Fruit fly (Drosophila melanogaster) whole organism, embryonic: ENCODE measurements around the gene CG13044.
A peak's percentile ranks its signal among the peaks of the same experiment; 100 is the strongest.

Experiments used
- Ada2b ChIP-seq: fragments of 200-800 bp; sonication (Bioruptor generic); IDR thresholded peaks from 2 replicates; pipeline ENCODE4 v1.3.6; 2022; ENCODE audit warnings: missing biosample characterization, missing genetic modification characterization
- Blimp-1 ChIP-seq: fragments of 200-800 bp; sonication (Bioruptor generic); optimal IDR thresholded peaks from 3 replicates; lab custom pipeline; 2018; ENCODE audit warnings: missing biosample characterization, missing genetic modification characterization, mild to moderate bottlenecking, moderate library complexity, missing genetic modification reagents
- CG11398 ChIP-seq: fragments of 200-800 bp; sonication (Bioruptor generic); optimal IDR thresholded peaks from 2 replicates; lab custom pipeline; 2016; ENCODE audit warnings: missing biosample characterization, missing genetic modification characterization
- CG11504 ChIP-seq: fragments of 200-800 bp; sonication (Bioruptor generic); optimal IDR thresholded peaks from 3 replicates; lab custom pipeline; 2019; ENCODE audit warnings: missing biosample characterization, mild to moderate bottlenecking, missing genetic modification characterization, moderate library complexity
- CG13424 ChIP-seq: fragments of 200-800 bp; sonication (Bioruptor generic); optimal IDR thresholded peaks from 2 replicates; lab custom pipeline; 2019; ENCODE audit warnings: missing biosample characterization, mild to moderate bottlenecking, missing genetic modification characterization, moderate library complexity
- CG14441 ChIP-seq: fragments of 200-800 bp; sonication (Bioruptor generic); IDR thresholded peaks from 2 replicates; pipeline ENCODE4 v1.3.6; 2022; ENCODE audit warnings: missing biosample characterization, missing genetic modification characterization
- CG15269 ChIP-seq: fragments of 200-800 bp; sonication (Bioruptor generic); optimal IDR thresholded peaks from 2 replicates; lab custom pipeline; 2018; ENCODE audit warnings: missing biosample characterization, mild to moderate bottlenecking, missing genetic modification characterization, moderate library complexity
- CG15601 ChIP-seq: fragments of 200-800 bp; sonication (Bioruptor generic); optimal IDR thresholded peaks from 3 replicates; lab custom pipeline; 2019; ENCODE audit warnings: missing biosample characterization, mild to moderate bottlenecking, missing genetic modification characterization, moderate library complexity
- CG16779 ChIP-seq: fragments of 200-800 bp; sonication (Bioruptor generic); IDR thresholded peaks from 2 replicates; pipeline ENCODE4 v1.3.6; 2022; ENCODE audit warnings: missing biosample characterization, missing genetic modification characterization
- CG17359 ChIP-seq: fragments of 200-800 bp; sonication (Bioruptor generic); optimal IDR thresholded peaks from 3 replicates; lab custom pipeline; 2018; ENCODE audit warnings: missing biosample characterization, mild to moderate bottlenecking, missing genetic modification characterization, moderate library complexity
- CG18476 ChIP-seq: fragments of 200-800 bp; sonication (Bioruptor generic); optimal IDR thresholded peaks from 2 replicates; lab custom pipeline; 2016; ENCODE audit warnings: missing biosample characterization, mild to moderate bottlenecking, missing genetic modification characterization
- CG2712 ChIP-seq: fragments of 200-800 bp; optimal IDR thresholded peaks from 3 replicates; lab custom pipeline; 2019; ENCODE audit warnings: missing biosample characterization, mild to moderate bottlenecking, missing genetic modification characterization, moderate library complexity
- CG32772 ChIP-seq: fragments of 200-800 bp; sonication (Bioruptor generic); IDR thresholded peaks from 2 replicates; pipeline ENCODE4 v1.3.6; 2022; ENCODE audit warnings: missing biosample characterization, missing genetic modification characterization
- CG4617 ChIP-seq: fragments of 200-800 bp; sonication (Bioruptor generic); optimal IDR thresholded peaks from 3 replicates; lab custom pipeline; 2016; ENCODE audit warnings: missing biosample characterization, missing genetic modification characterization, borderline replicate concordance
- CG7745 ChIP-seq: fragments of 200-800 bp; sonication (Bioruptor generic); optimal IDR thresholded peaks from 2 replicates; lab custom pipeline; 2018; ENCODE audit warnings: missing biosample characterization, mild to moderate bottlenecking, missing genetic modification characterization, moderate library complexity
- CG7839 ChIP-seq: fragments of 200-800 bp; sonication (Bioruptor generic); optimal IDR thresholded peaks from 3 replicates; lab custom pipeline; 2018; ENCODE audit warnings: missing biosample characterization, mild to moderate bottlenecking, missing genetic modification characterization, moderate library complexity
- CG9609 ChIP-seq: fragments of 200-800 bp; sonication (Bioruptor generic); optimal IDR thresholded peaks from 3 replicates; lab custom pipeline; 2016; ENCODE audit warnings: missing biosample characterization, missing genetic modification characterization
- Doc2 ChIP-seq: fragments of 200-800 bp; sonication (Bioruptor generic); IDR thresholded peaks from 2 replicates; pipeline ENCODE4 v1.3.6; 2022; ENCODE audit warnings: missing biosample characterization, missing genetic modification characterization
- Fer3 ChIP-seq: fragments of 200-800 bp; sonication (Bioruptor generic); optimal IDR thresholded peaks from 2 replicates; lab custom pipeline; 2018; ENCODE audit warnings: missing biosample characterization, mild to moderate bottlenecking, missing genetic modification characterization, moderate library complexity
- Gug ChIP-seq: fragments of 200-800 bp; sonication (Bioruptor generic); IDR thresholded peaks from 4 replicates; pipeline ENCODE4 v1.3.6; 2022; ENCODE audit warnings: missing biosample characterization, missing genetic modification characterization
- HLH3B ChIP-seq: fragments of 200-800 bp; sonication (Bioruptor generic); IDR thresholded peaks from 2 replicates; pipeline ENCODE4 v1.3.6; 2022; ENCODE audit warnings: missing biosample characterization, missing genetic modification characterization
- Hr51 ChIP-seq, 2 experiments: fragments of 200-800 bp; sonication (Bioruptor generic); optimal IDR thresholded peaks; 2 replicates in 1 of 2; 3 replicates in 1 of 2; lab custom pipeline; 2016 to 2018; ENCODE audit warnings: missing biosample characterization in 2 of 2, missing genetic modification characterization in 2 of 2, mild to moderate bottlenecking in 1 of 2, moderate library complexity in 1 of 2
- Hr78 ChIP-seq, 2 experiments: fragments of 200-800 bp in 1 of 2; fragments of >200 bp in 1 of 2; sonication (Bioruptor generic) in 1 of 2; optimal IDR thresholded peaks; 2 replicates each; lab custom pipeline; 2017 to 2019; ENCODE audit warnings: missing biosample characterization in 2 of 2, missing genetic modification characterization in 2 of 2, mild to moderate bottlenecking in 1 of 2, moderate library complexity in 1 of 2
- Hsf ChIP-seq: fragments of 200-800 bp; sonication (Bioruptor generic); optimal IDR thresholded peaks from 3 replicates; lab custom pipeline; 2016; ENCODE audit warnings: missing biosample characterization, missing genetic modification characterization
- Oaz ChIP-seq: fragments of 200-800 bp; sonication (Bioruptor generic); IDR thresholded peaks from 2 replicates; pipeline ENCODE4 v1.3.6; 2022; ENCODE audit warnings: missing biosample characterization, missing genetic modification characterization
- Oli ChIP-seq: fragments of 200-800 bp; sonication (Bioruptor generic); optimal IDR thresholded peaks from 2 replicates; lab custom pipeline; 2018; ENCODE audit warnings: missing biosample characterization, mild to moderate bottlenecking, missing genetic modification characterization, moderate library complexity
- Sox102F ChIP-seq: fragments of 200-800 bp; sonication (Bioruptor generic); optimal IDR thresholded peaks from 2 replicates; lab custom pipeline; 2018; ENCODE audit warnings: missing biosample characterization, mild to moderate bottlenecking, missing genetic modification characterization, moderate library complexity
- Usf ChIP-seq: fragments of 200-800 bp; sonication (Bioruptor generic); optimal IDR thresholded peaks from 2 replicates; lab custom pipeline; 2017; ENCODE audit warnings: missing genotype, missing biosample characterization, missing genetic modification characterization
- bbx ChIP-seq: fragments of 200-800 bp; sonication (Bioruptor generic); IDR thresholded peaks from 2 replicates; pipeline ENCODE4 v1.3.6; 2022; ENCODE audit warnings: missing biosample characterization, missing genetic modification characterization; ENCODE audit not compliant: partially characterized antibody
- dmrt99B ChIP-seq: fragments of 200-800 bp; sonication (Bioruptor generic); optimal IDR thresholded peaks from 2 replicates; lab custom pipeline; 2018; ENCODE audit warnings: missing biosample characterization, mild to moderate bottlenecking, missing genetic modification characterization, moderate library complexity
- gem ChIP-seq: fragments of 200-800 bp; sonication (Bioruptor generic); optimal IDR thresholded peaks from 2 replicates; lab custom pipeline; 2019; ENCODE audit warnings: missing biosample characterization, mild to moderate bottlenecking, missing genetic modification characterization, moderate library complexity
- hb ChIP-seq: fragments of 200-800 bp; sonication (Bioruptor generic); IDR thresholded peaks from 3 replicates; pipeline ENCODE4 v1.3.6; 2022; ENCODE audit warnings: missing biosample characterization, missing genetic modification characterization; ENCODE audit not compliant: partially characterized antibody
- jing ChIP-seq: fragments of 200-800 bp; sonication (Bioruptor generic); optimal IDR thresholded peaks from 2 replicates; lab custom pipeline; 2018; ENCODE audit warnings: missing biosample characterization, mild to moderate bottlenecking, missing genetic modification characterization
- jumu ChIP-seq: fragments of 200-800 bp; sonication (Bioruptor generic); optimal IDR thresholded peaks from 3 replicates; lab custom pipeline; 2016; ENCODE audit warnings: missing biosample characterization, missing genetic modification characterization
- nmo ChIP-seq: fragments of 200-800 bp; sonication (Bioruptor generic); optimal IDR thresholded peaks from 2 replicates; lab custom pipeline; 2018; ENCODE audit warnings: missing biosample characterization, mild to moderate bottlenecking, missing genetic modification characterization, moderate library complexity
- nom ChIP-seq: fragments of 200-800 bp; sonication (Bioruptor generic); optimal IDR thresholded peaks from 2 replicates; lab custom pipeline; 2017; ENCODE audit warnings: missing biosample characterization, missing genetic modification characterization, mild to moderate bottlenecking, moderate library complexity, missing genetic modification reagents
- phol ChIP-seq: fragments of 200-800 bp; sonication (Bioruptor generic); optimal IDR thresholded peaks from 3 replicates; lab custom pipeline; 2018; ENCODE audit warnings: missing biosample characterization, mild to moderate bottlenecking, missing genetic modification characterization, moderate library complexity
- row ChIP-seq: fragments of 200-800 bp; sonication (Bioruptor generic); IDR thresholded peaks from 3 replicates; pipeline ENCODE4 v1.3.6; 2022; ENCODE audit warnings: missing biosample characterization, missing genetic modification characterization
- sens ChIP-seq: fragments of 200-800 bp; sonication (Bioruptor generic); peaks from one replicate; lab custom pipeline; 2016; ENCODE audit warnings: missing biosample characterization, missing genetic modification characterization
- slou ChIP-seq: fragments of 200-800 bp; sonication (Bioruptor generic); optimal IDR thresholded peaks from 3 replicates; lab custom pipeline; 2016; ENCODE audit warnings: missing biosample characterization, missing genetic modification characterization
- so ChIP-seq: fragments of 200-800 bp; sonication (Bioruptor generic); IDR thresholded peaks from 3 replicates; pipeline ENCODE4 v1.3.6; 2022; ENCODE audit warnings: missing biosample characterization, missing genetic modification characterization
- tgo ChIP-seq: fragments of 200-800 bp; sonication (Bioruptor generic); IDR thresholded peaks from 3 replicates; pipeline ENCODE4 v1.3.6; 2022; ENCODE audit warnings: missing biosample characterization, missing genetic modification characterization
- tin ChIP-seq: fragments of 200-800 bp; sonication (Bioruptor generic); optimal IDR thresholded peaks from 3 replicates; lab custom pipeline; 2016; ENCODE audit warnings: missing biosample characterization, missing genetic modification characterization
- ttk ChIP-seq: fragments of 200-800 bp; sonication (Bioruptor generic); IDR thresholded peaks from 2 replicates; pipeline ENCODE4 v2.1.2; 2022; ENCODE audit warnings: missing biosample characterization, missing genetic modification characterization
- twi ChIP-seq: fragments of 200-800 bp; optimal IDR thresholded peaks from 2 replicates; lab custom pipeline; 2019; ENCODE audit warnings: missing biosample characterization, mild to moderate bottlenecking, missing genetic modification characterization, moderate library complexity
- unpg ChIP-seq: fragments of 200-800 bp; sonication (Bioruptor generic); optimal IDR thresholded peaks from 3 replicates; lab custom pipeline; 2018; ENCODE audit warnings: missing biosample characterization, mild to moderate bottlenecking, missing genetic modification characterization, moderate library complexity
- vvl ChIP-seq: fragments of 200-800 bp; sonication (Bioruptor generic); IDR thresholded peaks from 2 replicates; pipeline ENCODE4 v1.3.6; 2022; ENCODE audit warnings: missing biosample characterization, missing genetic modification characterization
- zfh2 ChIP-seq: fragments of 200-800 bp; sonication (Bioruptor generic); optimal IDR thresholded peaks from 2 replicates; lab custom pipeline; 2016; ENCODE audit warnings: missing biosample characterization, missing genetic modification characterization

CG13044 gene

DNA sequence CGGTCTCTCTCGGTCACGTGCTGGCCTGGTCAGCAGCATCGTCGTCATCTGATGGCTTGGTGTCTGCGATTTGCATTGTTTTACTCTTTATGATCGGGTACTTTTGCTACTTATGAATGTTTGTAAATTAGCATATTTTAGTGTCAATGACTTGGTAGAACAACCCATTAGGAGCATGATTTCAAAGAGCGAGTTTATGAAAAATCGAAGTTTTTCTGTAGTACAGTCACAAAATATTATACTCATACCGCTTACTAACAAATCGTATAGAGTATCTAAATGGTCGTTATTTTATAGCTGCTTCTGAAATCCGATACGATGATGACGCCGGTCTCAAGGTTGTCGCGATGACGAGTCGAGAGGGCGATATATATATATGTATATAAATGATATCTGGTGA is 16.7 kb downstream of the CG13044 start (continued):
- TF ChIP-seq nom (GFP tag; lab: Kevin White, UChicago) (peak; percentile 46), sens (peak; percentile 74), tgo (peak; percentile 35; the same call in 2 of the 3 replicates), Ada2b (GFP tag; lab: Robert Waterston, UW) (peak; percentile 20; the same call in 1 of the 2 replicates), CG7839 (peak; percentile 48), CG32772 (0 out of 2 replicates have a peak, but pooled peaks have one; percentile 8), Doc2 (GFP tag; lab: Robert Waterston, UW) (no peak), CG14441 (peak; percentile 57), Hsf (GFP tag; lab: Kevin White, UChicago) (no peak), phol (tag; lab: Kevin White, UChicago) (peak; percentile 28), HLH3B (peak; percentile 34; the same call in 1 of the 2 replicates), Usf (GFP tag; lab: Kevin White, UChicago) (no peak), so (GFP tag; lab: Robert Waterston, UW) (peak; percentile 45; the same call in 1 of the 3 replicates), ttk (GFP tag; lab: Robert Waterston, UW) (0 out of 2 replicates have a peak, but pooled peaks have one; percentile 5), jing (no peak), vvl (peak; percentile 62), zfh2 (no peak), jumu (GFP tag; lab: Kevin White, UChicago) (peak; percentile 3)

dm6 chr3L:16285346-16285911 is 17.5 kb downstream of the CG13044 start, which contains the start of gene CG13047:
Gene CG13047, minus strand, starts transcription at chr3L:16285396.
- TF ChIP-seq CG4617 (GFP tag; lab: Kevin White, UChicago) (no peak), Oaz (no peak), hb (GFP tag; lab: Robert Waterston, UW) (no peak), Blimp-1 (GFP tag; lab: Kevin White, UChicago) (peak; percentile 7), bbx (GFP tag; lab: Robert Waterston, UW) (no peak), Fer3 (no peak), CG15269 (peak; percentile 28), CG9609 (GFP tag; lab: Kevin White, UChicago) (no peak), CG7839 (peak; percentile 25), Oli (peak; percentile 15), row (GFP tag; lab: Robert Waterston, UW) (0 out of 3 replicates have a peak, but pooled peaks have one; percentile 11), Gug (GFP tag; lab: Robert Waterston, UW) (no peak), CG11504 (tag; lab: Kevin White, UChicago) (peak; percentile 55), CG17359 (tag; lab: Kevin White, UChicago) (peak; percentile 5), twi (tag; lab: Kevin White, UChicago) (no peak), tin (GFP tag; lab: Kevin White, UChicago) (no peak), Hr78 (GFP tag; optimal IDR thresholded peaks at IDR 0.05; lab: Kevin White, UChicago) (no peak), tgo (0 out of 3 replicates have a peak, but pooled peaks have one; percentile 21), phol (tag; lab: Kevin White, UChicago) (peak; percentile 22), CG16779 (GFP tag; lab: Robert Waterston, UW) (no peak), CG11398 (GFP tag; lab: Kevin White, UChicago) (no peak), unpg (peak; percentile 2), Sox102F (GFP tag; lab: Kevin White, UChicago) (peak; percentile 36), slou (GFP tag; lab: Kevin White, UChicago) (no peak), dmrt99B (peak; percentile 44), CG2712 (tag; lab: Kevin White, UChicago) (peak; percentile 11), gem (tag; lab: Kevin White, UChicago) (peak; percentile 29), CG15601 (tag; lab: Kevin White, UChicago) (no peak), CG13424 (tag; lab: Kevin White, UChicago) (peak; percentile 24), nmo (GFP tag; lab: Kevin White, UChicago) (peak; percentile 9), CG18476 (no peak), CG7745 (tag; lab: Kevin White, UChicago) (no peak), Hr51 (GFP tag; optimal IDR thresholded peaks at IDR 0.05; lab: Kevin White, UChicago) (peak in 1 of 2 experiments; percentile 54)
